Worm (Caenorhabditis elegans): ENCODE results near the gene dao-2.

Gene dao-2

ce11 chrII:4590086-4590485, 27.3 kb downstream of the dao-2 start:
- TF ChIP-seq ces-1 (GFP tag; optimal IDR thresholded peaks at IDR 0.05) (no peak), mef-2 (tag; optimal IDR thresholded peaks at IDR 0.05) (no peak), nhr-76 (tag; optimal IDR thresholded peaks at IDR 0.05) (no peak), sox-4 (tag; optimal IDR thresholded peaks at IDR 0.05) (no peak), lin-13 (GFP tag; optimal IDR thresholded peaks at IDR 0.05) (no peak), lin-15B (tag; optimal IDR thresholded peaks at IDR 0.05) (no peak), nhr-84 (tag; optimal IDR thresholded peaks at IDR 0.05) (no peak), C16A3.4 (tag; optimal IDR thresholded peaks at IDR 0.05) (no peak), dsc-1 (tag; optimal IDR thresholded peaks at IDR 0.05) (no peak), swsn-7 (tag; optimal IDR thresholded peaks at IDR 0.05) (no peak), egl-13 (tag; optimal IDR thresholded peaks at IDR 0.05) (no peak), ceh-8 (GFP tag; optimal IDR thresholded peaks at IDR 0.05) (no peak), rnt-1 (tag; optimal IDR thresholded peaks at IDR 0.05) (no peak), dpl-1 (GFP tag; optimal IDR thresholded peaks at IDR 0.05) (no peak)

DNA sequence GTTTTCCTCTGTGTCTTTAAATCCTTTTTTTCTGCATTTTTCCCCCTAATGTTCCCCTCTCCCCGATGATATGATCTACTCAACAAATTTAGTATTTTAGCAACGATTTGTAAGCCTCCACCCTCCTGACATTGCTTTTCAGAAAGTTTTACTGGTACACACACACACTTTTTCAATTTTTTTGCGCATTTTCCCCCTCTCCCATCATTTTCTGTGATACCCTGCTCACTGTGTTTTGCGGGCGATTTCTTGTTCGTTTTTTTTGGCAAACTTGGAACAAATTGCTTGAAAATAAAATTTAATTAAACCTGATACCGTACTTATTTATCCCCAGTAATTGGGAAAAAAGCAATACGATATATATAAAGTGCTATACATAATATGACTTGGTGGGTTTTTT, 27.9 kb downstream of the dao-2 start:
- TF ChIP-seq aly-2 (tag; optimal IDR thresholded peaks at IDR 0.05) (peak; percentile 21), nhr-47 (tag; optimal IDR thresholded peaks at IDR 0.05) (no peak)

ce11 chrII:4597441-4597840, 34.7 kb downstream of the dao-2 start:
- no peak for TF ChIP-seq mef-2 (tag; optimal IDR thresholded peaks at IDR 0.05)
- TF ChIP-seq dpl-1 (GFP tag; optimal IDR thresholded peaks at IDR 0.05), result no peak
- TF ChIP-seq pqm-1 (tag; optimal IDR thresholded peaks at IDR 0.05), result no peak
- no peak for TF ChIP-seq C16A3.4 (tag; optimal IDR thresholded peaks at IDR 0.05)
- no peak for TF ChIP-seq unc-62 (GFP tag; optimal IDR thresholded peaks at IDR 0.05)
- TF ChIP-seq egl-27 (tag; optimal IDR thresholded peaks at IDR 0.05), result no peak
- TF ChIP-seq unc-86 (tag; optimal IDR thresholded peaks at IDR 0.05), result no peak
- TF ChIP-seq nhr-12 (tag; optimal IDR thresholded peaks at IDR 0.05), result no peak
- no peak for TF ChIP-seq pag-3 (tag; optimal IDR thresholded peaks at IDR 0.05; ENCODE audit: borderline replicate concordance, insufficient read depth)
- TF ChIP-seq xbp-1 (tag; optimal IDR thresholded peaks at IDR 0.05), result no peak
- TF ChIP-seq ceh-63 (GFP tag; optimal IDR thresholded peaks at IDR 0.05), result no peak
- TF ChIP-seq elt-3 (tag; optimal IDR thresholded peaks at IDR 0.05), result no peak
- no peak for TF ChIP-seq hlh-17 (GFP tag; optimal IDR thresholded peaks at IDR 0.05; ENCODE audit: borderline replicate concordance)
- TF ChIP-seq lin-15B (tag; optimal IDR thresholded peaks at IDR 0.05), result no peak

ce11 chrII:4598815-4599214, 36.1 kb downstream of the dao-2 start:
- TF ChIP-seq efl-1 (optimal IDR thresholded peaks at IDR 0.05), result no peak
- TF ChIP-seq efl-1 (GFP tag; optimal IDR thresholded peaks at IDR 0.05 in 1 of 2), result peak in 1 of 2 experiments; percentile 7
- TF ChIP-seq elt-2 (tag; optimal IDR thresholded peaks at IDR 0.05), result peak; percentile 77
- no peak for TF ChIP-seq fkh-8 (tag; optimal IDR thresholded peaks at IDR 0.05)
- peak; percentile 10 for TF ChIP-seq lin-14 (GFP tag; optimal IDR thresholded peaks at IDR 0.05)
- no peak for TF ChIP-seq hlh-17 (GFP tag; optimal IDR thresholded peaks at IDR 0.05; ENCODE audit: borderline replicate concordance)

DNA sequence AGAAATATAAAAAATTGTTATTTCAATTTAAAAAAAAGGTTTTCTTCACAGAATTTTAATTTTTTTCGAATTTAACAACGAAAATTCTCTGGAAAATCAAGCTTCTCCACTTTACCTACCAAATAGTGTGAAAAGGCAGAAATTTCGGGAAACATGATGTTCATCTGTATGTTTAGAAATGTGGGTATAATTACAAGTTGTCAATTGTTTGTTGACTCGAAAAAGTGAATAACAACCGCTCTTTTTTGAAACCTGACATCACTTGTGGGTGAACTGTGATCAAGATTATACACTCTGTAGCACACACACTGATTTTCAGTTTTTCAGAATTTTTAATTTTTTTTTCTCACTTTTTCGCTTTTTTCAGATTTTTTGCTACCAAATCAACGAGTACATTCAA, 37.1 kb downstream of the dao-2 start:
- TF ChIP-seq nhr-84 (tag; optimal IDR thresholded peaks at IDR 0.05) (no peak), ceh-8 (GFP tag; optimal IDR thresholded peaks at IDR 0.05) (no peak), fkh-8 (tag; optimal IDR thresholded peaks at IDR 0.05) (peak; percentile 20)

- TF ChIP-seq lsy-2 (tag; optimal IDR thresholded peaks at IDR 0.05) (no peak), ztf-4 (tag; optimal IDR thresholded peaks at IDR 0.05) (no peak), sptf-1 (tag; optimal IDR thresholded peaks at IDR 0.05) (no peak), nhr-85 (tag) (peak; percentile 25), nhr-84 (tag; optimal IDR thresholded peaks at IDR 0.05) (no peak), lin-35 (GFP tag; optimal IDR thresholded peaks at IDR 0.05) (no peak), efl-3 (GFP tag; optimal IDR thresholded peaks at IDR 0.05) (no peak), mef-2 (tag; optimal IDR thresholded peaks at IDR 0.05) (no peak), lin-14 (GFP tag; optimal IDR thresholded peaks at IDR 0.05) (peak; percentile 14), ztf-11 (tag; optimal IDR thresholded peaks at IDR 0.05) (no peak), nhr-11 (tag; optimal IDR thresholded peaks at IDR 0.05) (no peak), hpl-2 (GFP tag; optimal IDR thresholded peaks at IDR 0.05) (no peak), egl-27 (tag; optimal IDR thresholded peaks at IDR 0.05) (no peak), snu-23 (GFP tag; optimal IDR thresholded peaks at IDR 0.05) (peak; percentile 2), nhr-20 (tag; optimal IDR thresholded peaks at IDR 0.05) (no peak), blmp-1 (tag; optimal IDR thresholded peaks at IDR 0.05) (peak; percentile 82), ama-1 (optimal IDR thresholded peaks at IDR 0.05) (no peak), tbx-2 (tag; optimal IDR thresholded peaks at IDR 0.05) (no peak), pqm-1 (tag; optimal IDR thresholded peaks at IDR 0.05) (no peak)
These were observed 37.5 kb downstream of the dao-2 start for ce11 chrII:4600276-4600675.

All from whole organism, L1 larva.